Worm (Caenorhabditis elegans): ENCODE results near the gene Y73B6BL.31.

Y73B6BL.31 gene

DNA sequence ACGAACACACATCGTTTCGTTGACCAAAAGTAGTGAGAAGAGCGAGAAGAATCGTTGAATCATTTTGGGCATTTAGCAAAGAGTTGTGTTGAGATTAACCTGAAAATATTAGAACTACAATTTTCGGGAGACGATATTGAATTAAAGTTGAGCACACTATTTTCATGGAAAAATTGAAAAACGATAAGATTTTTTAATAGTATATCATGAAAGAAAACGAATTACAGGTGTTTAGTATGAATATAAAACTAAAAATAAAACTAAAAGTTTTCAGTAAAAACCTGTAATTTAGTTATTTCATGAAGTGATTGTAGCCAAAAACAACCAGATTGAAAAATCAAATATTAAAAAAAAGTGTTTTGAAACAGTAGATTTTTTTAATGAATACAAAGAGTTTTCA, 15.8 kb downstream of the Y73B6BL.31 start, which contains the start of gene lgc-10:
Gene lgc-10, minus strand, starts transcription at position 101 of the 400 bp plus-strand sequence.
- TF ChIP-seq mls-2 (tag; optimal IDR thresholded peaks at IDR 0.05) (no peak), nhr-12 (tag; optimal IDR thresholded peaks at IDR 0.05) (no peak), tbx-8 (GFP tag; optimal IDR thresholded peaks at IDR 0.05) (no peak), nhr-76 (tag; optimal IDR thresholded peaks at IDR 0.05) (no peak), ces-1 (GFP tag; optimal IDR thresholded peaks at IDR 0.05) (no peak), snpc-4 (tag; optimal IDR thresholded peaks at IDR 0.05) (no peak), unc-62 (GFP tag; optimal IDR thresholded peaks at IDR 0.05) (no peak), ceh-43 (GFP tag; optimal IDR thresholded peaks at IDR 0.05) (no peak), flh-1 (GFP tag; optimal IDR thresholded peaks at IDR 0.05) (no peak), unc-39 (tag; optimal IDR thresholded peaks at IDR 0.05) (no peak), ham-2 (GFP tag; optimal IDR thresholded peaks at IDR 0.05) (no peak), mep-1 (tag; optimal IDR thresholded peaks at IDR 0.05) (no peak), blmp-1 (tag; optimal IDR thresholded peaks at IDR 0.05) (no peak), ceh-39 (tag; optimal IDR thresholded peaks at IDR 0.05) (no peak), pha-4 (tag; optimal IDR thresholded peaks at IDR 0.05) (no peak), ceh-83 (GFP tag; optimal IDR thresholded peaks at IDR 0.05) (no peak), lin-32 (GFP tag; optimal IDR thresholded peaks at IDR 0.05) (no peak), nhr-2 (tag; optimal IDR thresholded peaks at IDR 0.05) (no peak)

DNA sequence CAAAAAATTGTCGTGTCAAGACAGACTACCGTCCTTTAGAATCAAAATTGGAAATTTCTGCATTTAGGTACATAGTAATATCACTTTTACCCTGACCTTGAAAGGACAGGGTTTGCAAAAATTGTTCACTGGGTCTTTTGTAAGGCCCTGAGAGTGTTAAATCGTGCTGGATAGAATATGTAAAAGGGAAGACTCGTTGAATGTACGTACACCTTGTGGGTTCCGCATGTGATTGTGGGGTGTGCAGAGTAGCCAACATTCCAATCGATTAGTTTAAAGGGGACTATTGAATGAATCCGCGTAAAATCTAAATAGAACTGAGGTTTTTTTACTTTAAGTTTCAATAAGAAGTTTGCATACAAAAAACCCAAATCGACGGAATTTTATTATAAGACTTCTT, 18.9 kb downstream of the Y73B6BL.31 start:
- TF ChIP-seq cnd-1 (tag; optimal IDR thresholded peaks at IDR 0.05) (no peak), zip-8 (tag; optimal IDR thresholded peaks at IDR 0.05) (no peak), flh-1 (GFP tag; optimal IDR thresholded peaks at IDR 0.05) (no peak), mep-1 (tag; optimal IDR thresholded peaks at IDR 0.05) (no peak), M03D4.4 (tag; optimal IDR thresholded peaks at IDR 0.05) (no peak), ceh-83 (GFP tag; optimal IDR thresholded peaks at IDR 0.05) (no peak), ceh-39 (tag; optimal IDR thresholded peaks at IDR 0.05) (no peak), lin-32 (GFP tag; optimal IDR thresholded peaks at IDR 0.05) (no peak), lsy-2 (tag; optimal IDR thresholded peaks at IDR 0.05) (no peak), elt-1 (tag; optimal IDR thresholded peaks at IDR 0.05; ENCODE audit: borderline replicate concordance, insufficient read depth) (no peak), unc-39 (tag; optimal IDR thresholded peaks at IDR 0.05) (no peak), tbx-8 (GFP tag; optimal IDR thresholded peaks at IDR 0.05) (no peak), unc-62 (GFP tag; optimal IDR thresholded peaks at IDR 0.05) (no peak), ceh-43 (GFP tag; optimal IDR thresholded peaks at IDR 0.05) (no peak), drap-1 (GFP tag; optimal IDR thresholded peaks at IDR 0.05) (no peak), pha-4 (tag; optimal IDR thresholded peaks at IDR 0.05) (no peak)

DNA sequence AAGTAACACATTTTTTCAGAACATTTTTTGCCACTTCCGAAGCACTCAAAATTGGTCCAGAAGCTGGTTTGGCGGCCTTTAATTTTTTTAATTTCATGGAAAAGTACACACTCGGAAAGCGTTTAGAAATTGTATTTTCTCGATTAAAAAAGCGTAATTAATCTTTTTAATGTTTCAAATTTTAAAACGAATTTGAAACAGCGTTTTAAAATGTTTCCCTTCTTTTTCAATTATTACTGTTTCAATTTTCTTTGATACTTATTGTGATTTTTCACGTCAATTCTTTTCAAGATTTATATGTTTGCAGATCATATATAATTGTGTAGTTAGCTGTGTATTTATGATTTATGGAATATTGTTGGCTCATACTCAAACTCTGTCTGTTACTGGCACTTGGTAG, 22.3 kb downstream of the Y73B6BL.31 start, which contains the start of gene acr-25:
Gene acr-25, plus strand, starts transcription at position 301 of the 400 bp plus-strand sequence.
- TF ChIP-seq ceh-83 (GFP tag; optimal IDR thresholded peaks at IDR 0.05) (no peak), snpc-4 (tag; optimal IDR thresholded peaks at IDR 0.05) (no peak), blmp-1 (tag; optimal IDR thresholded peaks at IDR 0.05) (no peak), unc-62 (GFP tag; optimal IDR thresholded peaks at IDR 0.05) (no peak), lin-32 (GFP tag; optimal IDR thresholded peaks at IDR 0.05) (no peak), nhr-237 (tag; optimal IDR thresholded peaks at IDR 0.05) (no peak), sptf-1 (tag; optimal IDR thresholded peaks at IDR 0.05) (no peak), unc-39 (tag; optimal IDR thresholded peaks at IDR 0.05) (no peak), bed-3 (GFP tag; optimal IDR thresholded peaks at IDR 0.05) (no peak), lin-13 (tag; optimal IDR thresholded peaks at IDR 0.05) (no peak), mls-2 (tag; optimal IDR thresholded peaks at IDR 0.05) (no peak)

DNA sequence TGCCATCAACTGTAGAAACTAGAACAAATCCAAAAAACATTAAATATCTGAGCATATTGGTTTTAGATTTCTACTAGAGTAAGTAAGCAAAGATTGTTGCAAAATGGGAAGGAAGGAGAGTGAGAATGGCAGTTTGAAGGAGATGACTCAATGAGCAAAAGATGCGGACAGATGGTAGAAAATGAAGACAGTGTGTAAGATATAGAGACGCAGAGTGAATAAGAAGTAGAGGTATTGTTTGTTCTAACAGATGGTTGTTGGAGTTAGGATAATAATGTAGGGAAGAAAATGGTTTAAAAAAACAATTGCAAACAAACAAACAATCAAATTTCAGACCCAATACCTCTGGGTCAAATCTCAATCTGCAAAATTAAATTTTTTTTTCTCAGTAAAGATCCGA, 29.5 kb downstream of the Y73B6BL.31 start, which contains the start of gene tmed-13:
Gene tmed-13, minus strand, starts transcription at position 169 of the 400 bp plus-strand sequence.
- TF ChIP-seq nhr-12 (tag; optimal IDR thresholded peaks at IDR 0.05) (no peak), cnd-1 (tag; optimal IDR thresholded peaks at IDR 0.05) (peak; percentile 91), lin-13 (tag; optimal IDR thresholded peaks at IDR 0.05) (no peak), sptf-1 (tag; optimal IDR thresholded peaks at IDR 0.05) (no peak), ztf-11 (tag; optimal IDR thresholded peaks at IDR 0.05) (no peak), ces-1 (GFP tag; optimal IDR thresholded peaks at IDR 0.05) (peak; percentile 55), lin-32 (GFP tag; optimal IDR thresholded peaks at IDR 0.05) (no peak), pha-4 (tag; optimal IDR thresholded peaks at IDR 0.05) (no peak), ceh-39 (tag; optimal IDR thresholded peaks at IDR 0.05) (no peak)

DNA sequence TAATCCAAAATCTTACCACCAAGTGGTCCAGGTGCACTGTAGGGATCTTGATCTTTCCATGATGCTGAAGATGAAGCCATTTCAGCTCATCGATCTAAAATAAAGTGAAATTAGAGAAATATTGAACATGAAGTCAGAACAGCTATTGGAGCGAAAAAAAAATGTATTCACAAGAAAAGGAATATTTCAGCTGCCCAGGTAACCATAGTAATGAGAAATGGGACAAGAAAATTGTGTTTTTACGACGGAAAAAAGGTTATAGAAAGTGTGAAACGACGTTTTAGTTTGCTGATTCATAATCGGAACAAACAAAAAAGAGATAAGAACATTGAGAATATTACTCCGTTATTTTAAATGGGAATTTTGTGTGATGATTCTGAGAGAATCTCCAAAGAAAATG, 31.4 kb downstream of the Y73B6BL.31 start, which contains the start of gene Y73B6BL.27:
Gene Y73B6BL.27, minus strand, starts transcription at position 101 of the 400 bp plus-strand sequence.
- TF ChIP-seq hlh-1 (tag; optimal IDR thresholded peaks at IDR 0.05) (no peak), mab-5 (tag; optimal IDR thresholded peaks at IDR 0.05) (no peak), unc-120 (tag; optimal IDR thresholded peaks at IDR 0.05; ENCODE audit: poor library complexity, severe bottlenecking) (no peak), tbx-8 (GFP tag; optimal IDR thresholded peaks at IDR 0.05) (no peak), lin-32 (GFP tag; optimal IDR thresholded peaks at IDR 0.05) (no peak), M03D4.4 (tag; optimal IDR thresholded peaks at IDR 0.05) (no peak), mls-2 (tag; optimal IDR thresholded peaks at IDR 0.05) (no peak)

Data from whole organism, mixed stage, embryonic.